Worm (Caenorhabditis elegans): ENCODE data around the gene F13A7.1.

F13A7.1 gene

ce11 chrV:16395739-16396138 lies 18.0 kb upstream of the F13A7.1 start, which contains the start of gene F13A7.12:
Gene F13A7.12 (plus strand): TSS chrV:16396039.
- no peak for TF ChIP-seq ceh-24 (tag; optimal IDR thresholded peaks at IDR 0.05)
- no peak for TF ChIP-seq nfya-1 (tag; optimal IDR thresholded peaks at IDR 0.05)
- no peak for TF ChIP-seq eyg-1 (tag; optimal IDR thresholded peaks at IDR 0.05)
- TF ChIP-seq nhr-232 (tag; optimal IDR thresholded peaks at IDR 0.05): no peak
- TF ChIP-seq lim-6 (tag; optimal IDR thresholded peaks at IDR 0.05): no peak
- no peak for TF ChIP-seq nhr-11 (tag; optimal IDR thresholded peaks at IDR 0.05)
- no peak for TF ChIP-seq sox-2 (GFP tag; IDR thresholded peaks at IDR 0.05)
- no peak for TF ChIP-seq lin-11 (tag; optimal IDR thresholded peaks at IDR 0.05)
- TF ChIP-seq ztf-16 (tag; optimal IDR thresholded peaks at IDR 0.05): no peak
- TF ChIP-seq ahr-1 (tag; optimal IDR thresholded peaks at IDR 0.05): no peak
- no peak for TF ChIP-seq hlh-13 (GFP tag; optimal IDR thresholded peaks at IDR 0.05)
- TF ChIP-seq gmeb-2 (tag; optimal IDR thresholded peaks at IDR 0.05): no peak
- no peak for TF ChIP-seq zip-5 (tag; optimal IDR thresholded peaks at IDR 0.05)
- no peak for TF ChIP-seq C08G9.2 (tag; optimal IDR thresholded peaks at IDR 0.05)
- no peak for TF ChIP-seq ceh-22 (tag; optimal IDR thresholded peaks at IDR 0.05)
- no peak for TF ChIP-seq K09A11.1 (tag; optimal IDR thresholded peaks at IDR 0.05; ENCODE audit: insufficient read depth)
- TF ChIP-seq T23F11.4 (GFP tag; optimal IDR thresholded peaks at IDR 0.05): no peak
- TF ChIP-seq ceh-34 (tag; optimal IDR thresholded peaks at IDR 0.05): no peak
- no peak for TF ChIP-seq tbx-7 (tag; optimal IDR thresholded peaks at IDR 0.05)

DNA sequence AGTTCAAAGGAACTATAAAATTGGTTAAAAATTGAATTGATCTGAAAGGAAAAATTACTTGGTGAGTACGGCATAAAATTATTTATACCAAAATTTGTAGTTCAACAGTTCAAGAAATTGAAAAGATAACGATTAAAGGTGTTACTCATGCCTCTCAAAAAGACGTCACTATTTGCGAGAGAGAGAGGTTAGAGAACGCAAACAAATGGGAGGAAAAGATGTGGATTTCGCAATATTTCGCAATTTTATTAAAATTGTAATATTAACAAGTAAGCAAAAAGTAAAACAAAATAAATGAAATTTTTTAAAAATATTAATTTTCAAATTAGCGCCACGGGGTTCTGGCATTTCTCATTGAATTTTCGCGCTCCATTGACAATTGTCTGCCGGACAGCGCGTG lies 17.4 kb upstream of the F13A7.1 start, which contains the start of gene F13A7.11:
Gene F13A7.11, minus strand, starts transcription at position 174 of the 400 bp plus-strand sequence.
- no peak for TF ChIP-seq nhr-232 (tag; optimal IDR thresholded peaks at IDR 0.05)
- peak; percentile 4 for TF ChIP-seq elt-2 (tag; optimal IDR thresholded peaks at IDR 0.05)

DNA sequence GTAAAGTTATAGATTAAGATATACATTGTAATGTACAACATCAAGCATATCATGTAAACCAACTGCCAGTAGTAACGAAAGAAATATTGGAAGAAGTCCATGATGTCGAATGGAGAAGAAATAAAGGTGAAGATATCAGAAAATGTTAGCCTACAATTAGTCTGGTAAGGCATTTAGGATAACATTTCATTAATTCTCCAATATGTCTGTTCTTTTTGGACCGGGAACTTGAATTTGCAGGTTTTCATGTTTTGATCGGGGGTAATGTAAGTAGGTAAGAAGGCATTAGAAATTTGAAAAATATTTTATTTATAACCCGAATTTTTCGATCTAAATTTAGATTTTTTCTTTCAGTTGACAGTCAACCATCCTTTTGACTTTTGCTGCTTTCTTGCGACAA lies 16.0 kb upstream of the F13A7.1 start, which contains the start of gene srd-63:
Gene srd-63, minus strand, starts transcription at position 101 of the 400 bp plus-strand sequence.
- TF ChIP-seq ttx-3 (tag; optimal IDR thresholded peaks at IDR 0.05) (no peak), pros-1 (tag; optimal IDR thresholded peaks at IDR 0.05) (no peak), ceh-31 (tag; optimal IDR thresholded peaks at IDR 0.05) (no peak), C38D4.7 (GFP tag; optimal IDR thresholded peaks at IDR 0.05) (no peak), Y22D7AL.16 (tag; optimal IDR thresholded peaks at IDR 0.05) (no peak), ceh-45 (GFP tag; IDR thresholded peaks at IDR 0.05) (no peak), lin-11 (tag; optimal IDR thresholded peaks at IDR 0.05) (no peak)

ce11 chrV:16390655-16391054 lies 12.9 kb upstream of the F13A7.1 start, which contains the start of gene gst-44:
Gene gst-44 (plus strand): TSS chrV:16390891.
- TF ChIP-seq ets-4 (tag; optimal IDR thresholded peaks at IDR 0.05) (no peak), tbx-7 (tag; optimal IDR thresholded peaks at IDR 0.05) (no peak), ceh-48 (tag; optimal IDR thresholded peaks at IDR 0.05) (no peak), elt-4 (tag; optimal IDR thresholded peaks at IDR 0.05) (no peak), ceh-34 (tag; optimal IDR thresholded peaks at IDR 0.05) (no peak), sox-2 (GFP tag; IDR thresholded peaks at IDR 0.05) (no peak), K09A11.1 (tag; optimal IDR thresholded peaks at IDR 0.05; ENCODE audit: insufficient read depth) (no peak), ceh-14 (tag; optimal IDR thresholded peaks at IDR 0.05) (no peak), ref-2 (tag; optimal IDR thresholded peaks at IDR 0.05) (no peak), unc-55 (GFP tag; optimal IDR thresholded peaks at IDR 0.05) (no peak), zip-5 (tag; optimal IDR thresholded peaks at IDR 0.05) (no peak), gmeb-2 (tag; optimal IDR thresholded peaks at IDR 0.05) (no peak), F13H6.1 (tag; optimal IDR thresholded peaks at IDR 0.05) (no peak), ceh-45 (GFP tag; IDR thresholded peaks at IDR 0.05) (no peak), ceh-22 (tag; optimal IDR thresholded peaks at IDR 0.05) (no peak), tbx-2 (tag; optimal IDR thresholded peaks at IDR 0.05) (no peak), pax-1 (tag; optimal IDR thresholded peaks at IDR 0.05) (no peak), pha-2 (tag; optimal IDR thresholded peaks at IDR 0.05) (no peak), unc-3 (GFP tag; conservative IDR thresholded peaks at IDR 0.05) (no peak), unc-3 (tag; optimal IDR thresholded peaks at IDR 0.05) (no peak), pag-3 (tag; optimal IDR thresholded peaks at IDR 0.05; ENCODE audit: borderline replicate concordance) (no peak)
